Fruit fly (Drosophila melanogaster): ENCODE data around the gene Tfb4.

Gene Tfb4

dm6 chr2L:1128932-1129887 is 21.3 kb downstream of the Tfb4 start, which contains the start of the genes Pino and TBC1D23:
Gene Pino, minus strand, starts transcription at chr2L:1128953.
Gene TBC1D23, plus strand, starts transcription at chr2L:1129316.
- TF ChIP-seq CG33017 (tag; optimal IDR thresholded peaks at IDR 0.05) (peak; percentile 78), CG7045 (GFP tag; optimal IDR thresholded peaks at IDR 0.05) (peak; percentile 73), bab1 (GFP tag; optimal IDR thresholded peaks at IDR 0.05) (peak; percentile 48), toe (GFP tag; optimal IDR thresholded peaks at IDR 0.05) (peak; percentile 83), ovo (GFP tag; optimal IDR thresholded peaks at IDR 0.05) (peak; percentile 36), Crg-1 (GFP tag; optimal IDR thresholded peaks at IDR 0.05) (peak; percentile 54), CG11617 (GFP tag; optimal IDR thresholded peaks at IDR 0.05) (peak; percentile 75), Mnt (GFP tag; optimal IDR thresholded peaks at IDR 0.05) (peak; percentile 15), CG5204 (GFP tag; optimal IDR thresholded peaks at IDR 0.05) (peak; percentile 75), Clk (GFP tag; optimal IDR thresholded peaks at IDR 0.05) (peak; percentile 45), tj (GFP tag; optimal IDR thresholded peaks at IDR 0.05) (peak; percentile 40), CG7101 (tag; optimal IDR thresholded peaks at IDR 0.05) (peak; percentile 80), CG12768 (GFP tag; optimal IDR thresholded peaks at IDR 0.05) (peak; percentile 67), Hr96 (GFP tag; optimal IDR thresholded peaks at IDR 0.05) (peak; percentile 55), CG1620 (GFP tag; optimal IDR thresholded peaks at IDR 0.05) (peak; percentile 58), cnc (optimal IDR thresholded peaks at IDR 0.05) (no peak), pad (GFP tag; optimal IDR thresholded peaks at IDR 0.05) (peak; percentile 41), CG14711 (tag; optimal IDR thresholded peaks at IDR 0.05) (peak; percentile 73), kay (GFP tag; ENCODE audit: borderline replicate concordance) (no peak), cic (GFP tag; optimal IDR thresholded peaks at IDR 0.05) (no peak)

dm6 chr2L:1128344-1128931 is 22.0 kb downstream of the Tfb4 start:
- TF ChIP-seq cnc (optimal IDR thresholded peaks at IDR 0.05) (peak in 1 of 2 experiments; percentile 74), tj (GFP tag; optimal IDR thresholded peaks at IDR 0.05) (peak; percentile 28), pad (GFP tag; optimal IDR thresholded peaks at IDR 0.05) (no peak)

dm6 chr2L:1127434-1128089 is 22.9 kb downstream of the Tfb4 start:
- TF ChIP-seq cic (GFP tag; optimal IDR thresholded peaks at IDR 0.05) = peak; percentile 83
- TF ChIP-seq toe (GFP tag; optimal IDR thresholded peaks at IDR 0.05) = no peak
- TF ChIP-seq CG12768 (GFP tag; optimal IDR thresholded peaks at IDR 0.05) = peak; percentile 7

- TF ChIP-seq CG7045 (GFP tag; optimal IDR thresholded peaks at IDR 0.05) (no peak), toe (GFP tag; optimal IDR thresholded peaks at IDR 0.05) (no peak), CG1620 (GFP tag; optimal IDR thresholded peaks at IDR 0.05) (no peak), tj (GFP tag; optimal IDR thresholded peaks at IDR 0.05) (no peak), ovo (GFP tag; optimal IDR thresholded peaks at IDR 0.05) (no peak), cic (GFP tag; optimal IDR thresholded peaks at IDR 0.05) (no peak), Hr96 (GFP tag; optimal IDR thresholded peaks at IDR 0.05) (no peak), Mnt (GFP tag; optimal IDR thresholded peaks at IDR 0.05) (peak; percentile 9), CG14711 (tag; optimal IDR thresholded peaks at IDR 0.05) (no peak), CG5204 (GFP tag; optimal IDR thresholded peaks at IDR 0.05) (no peak), CG7101 (tag; optimal IDR thresholded peaks at IDR 0.05) (no peak), kay (GFP tag; ENCODE audit: borderline replicate concordance) (peak; percentile 91), CG12768 (GFP tag; optimal IDR thresholded peaks at IDR 0.05) (no peak)
Measured at dm6 chr2L:1126527-1126926, 23.9 kb downstream of the Tfb4 start.

dm6 chr2L:1125437-1125836 is 25.0 kb downstream of the Tfb4 start:
- TF ChIP-seq tj (GFP tag; optimal IDR thresholded peaks at IDR 0.05) (no peak), CG33017 (tag; optimal IDR thresholded peaks at IDR 0.05) (peak; percentile 44), cic (GFP tag; optimal IDR thresholded peaks at IDR 0.05) (peak; percentile 100), CG14711 (tag; optimal IDR thresholded peaks at IDR 0.05) (no peak), kay (GFP tag; ENCODE audit: borderline replicate concordance) (peak; percentile 59)

dm6 chr2L:1124265-1124664 is 26.2 kb downstream of the Tfb4 start:
- peak; percentile 36 for TF ChIP-seq tj (GFP tag; optimal IDR thresholded peaks at IDR 0.05)
- no peak for TF ChIP-seq CG14711 (tag; optimal IDR thresholded peaks at IDR 0.05)
- no peak for TF ChIP-seq cnc (optimal IDR thresholded peaks at IDR 0.05)
- no peak for TF ChIP-seq Hr96 (GFP tag; optimal IDR thresholded peaks at IDR 0.05)
- no peak for TF ChIP-seq cic (GFP tag; optimal IDR thresholded peaks at IDR 0.05)
- TF ChIP-seq ovo (GFP tag; optimal IDR thresholded peaks at IDR 0.05) = no peak
- no peak for TF ChIP-seq Crg-1 (GFP tag; optimal IDR thresholded peaks at IDR 0.05)
- TF ChIP-seq CG7101 (tag; optimal IDR thresholded peaks at IDR 0.05) = no peak
- TF ChIP-seq Mnt (GFP tag; optimal IDR thresholded peaks at IDR 0.05) = no peak
- TF ChIP-seq CG33017 (tag; optimal IDR thresholded peaks at IDR 0.05) = peak; percentile 41
- TF ChIP-seq CG1620 (GFP tag; optimal IDR thresholded peaks at IDR 0.05) = no peak
- no peak for TF ChIP-seq toe (GFP tag; optimal IDR thresholded peaks at IDR 0.05)
- TF ChIP-seq Clk (GFP tag; optimal IDR thresholded peaks at IDR 0.05) = peak; percentile 34
- no peak for TF ChIP-seq kay (GFP tag; ENCODE audit: borderline replicate concordance)
- TF ChIP-seq CG7045 (GFP tag; optimal IDR thresholded peaks at IDR 0.05) = peak; percentile 17
- TF ChIP-seq pad (GFP tag; optimal IDR thresholded peaks at IDR 0.05) = no peak
- no peak for TF ChIP-seq CG5204 (GFP tag; optimal IDR thresholded peaks at IDR 0.05)
- TF ChIP-seq CG11617 (GFP tag; optimal IDR thresholded peaks at IDR 0.05) = no peak
- TF ChIP-seq CG12768 (GFP tag; optimal IDR thresholded peaks at IDR 0.05) = peak; percentile 92
- no peak for TF ChIP-seq bab1 (GFP tag; optimal IDR thresholded peaks at IDR 0.05)
